Worm (Caenorhabditis elegans) whole organism, L3 larva: ENCODE data around the gene C54E10.6.

Experiments
- ZK546.5 ChIP-seq: sonication (generic microtip); optimal IDR thresholded peaks from 2 replicates; lab custom pipeline; 2017; ENCODE audit warnings: missing biosample characterization, missing genetic modification characterization
- aly-2 ChIP-seq: fragments of 150-350 bp; optimal IDR thresholded peaks from 2 replicates; lab custom pipeline; 2014; ENCODE audit warnings: missing biosample characterization, missing genetic modification characterization
- ama-1 ChIP-seq: fragments of 150-350 bp; optimal IDR thresholded peaks from 2 replicates; lab custom pipeline; 2018
- daf-12 ChIP-seq: fragments of 150-350 bp; optimal IDR thresholded peaks from 2 replicates; lab custom pipeline; 2014; ENCODE audit warnings: missing biosample characterization, missing genetic modification reagents, missing genetic modification characterization
- egl-27 ChIP-seq: sonication (generic microtip); optimal IDR thresholded peaks from 4 replicates; lab custom pipeline; 2017; ENCODE audit warnings: missing biosample characterization, missing genetic modification reagents, missing genetic modification characterization
- egl-5 ChIP-seq: fragments of 150-350 bp; optimal IDR thresholded peaks from 2 replicates; lab custom pipeline; 2017; ENCODE audit warnings: missing biosample characterization, missing genetic modification reagents, missing genetic modification characterization, inconsistent platforms
- elt-2 ChIP-seq: sonication (generic microtip); optimal IDR thresholded peaks from 2 replicates; lab custom pipeline; 2016; ENCODE audit warnings: missing genetic modification reagents, mild to moderate bottlenecking, missing genetic modification characterization, missing compliant biosample characterization
- fkh-2 ChIP-seq: fragments of 150-350 bp; optimal IDR thresholded peaks from 2 replicates; lab custom pipeline; 2014; ENCODE audit warnings: missing biosample characterization, missing genetic modification reagents, missing genetic modification characterization
- hmg-11 ChIP-seq: sonication (generic microtip); optimal IDR thresholded peaks from 2 replicates; lab custom pipeline; 2016; ENCODE audit warnings: missing genetic modification characterization, missing compliant biosample characterization
- lin-15B ChIP-seq: fragments of 150-350 bp; optimal IDR thresholded peaks from 2 replicates; lab custom pipeline; 2014; ENCODE audit warnings: missing biosample characterization, missing genetic modification characterization
- lin-39 ChIP-seq: fragments of 150-350 bp; optimal IDR thresholded peaks from 2 replicates; lab custom pipeline; 2018; ENCODE audit warnings: missing biosample characterization, missing genetic modification reagents, missing genetic modification characterization
- lsy-12 ChIP-seq: sonication (generic microtip); optimal IDR thresholded peaks from 2 replicates; lab custom pipeline; 2016; ENCODE audit warnings: mild to moderate bottlenecking, missing genetic modification characterization, missing compliant biosample characterization
- mdl-1 ChIP-seq: fragments of 150-350 bp; optimal IDR thresholded peaks from 2 replicates; lab custom pipeline; 2014; ENCODE audit warnings: missing biosample characterization, missing genetic modification characterization
- mml-1 ChIP-seq: fragments of 150-350 bp; sonication (generic microtip); optimal IDR thresholded peaks from 3 replicates; lab custom pipeline; 2014; ENCODE audit warnings: missing biosample characterization, missing genetic modification characterization
- nhr-23 ChIP-seq: fragments of 150-350 bp; optimal IDR thresholded peaks from 2 replicates; lab custom pipeline; 2014; ENCODE audit warnings: missing biosample characterization, missing genetic modification reagents, missing genetic modification characterization
- nhr-237 ChIP-seq: fragments of 150-350 bp; optimal IDR thresholded peaks from 2 replicates; lab custom pipeline; 2014; ENCODE audit warnings: missing biosample characterization, missing genetic modification characterization
- nhr-25 ChIP-seq: sonication (generic microtip); optimal IDR thresholded peaks from 2 replicates; lab custom pipeline; 2017; ENCODE audit warnings: missing biosample characterization, missing genetic modification characterization
- nhr-76 ChIP-seq: fragments of 150-350 bp; sonication (generic microtip); optimal IDR thresholded peaks from 5 replicates; lab custom pipeline; 2014; ENCODE audit warnings: missing biosample characterization, missing genetic modification characterization
- nhr-77 ChIP-seq: fragments of 150-350 bp; optimal IDR thresholded peaks from 2 replicates; lab custom pipeline; 2014; ENCODE audit warnings: missing biosample characterization, missing genetic modification characterization
- pha-4 ChIP-seq: fragments of 150-350 bp; optimal IDR thresholded peaks from 2 replicates; lab custom pipeline; 2014; ENCODE audit warnings: missing biosample characterization, missing genetic modification reagents, missing genetic modification characterization
- pqm-1 ChIP-seq: fragments of 150-350 bp; optimal IDR thresholded peaks from 2 replicates; lab custom pipeline; 2017; ENCODE audit warnings: missing biosample characterization, missing genetic modification characterization, inconsistent platforms
- tbx-2 ChIP-seq: sonication (generic microtip); optimal IDR thresholded peaks from 2 replicates; lab custom pipeline; 2016; ENCODE audit warnings: mild to moderate bottlenecking, missing genetic modification characterization, missing compliant biosample characterization
- unc-39 ChIP-seq: sonication (generic microtip); optimal IDR thresholded peaks from 4 replicates; lab custom pipeline; 2017; ENCODE audit warnings: missing biosample characterization, missing genetic modification characterization
- unc-62 ChIP-seq: fragments of 150-350 bp; sonication (generic microtip); optimal IDR thresholded peaks from 4 replicates; lab custom pipeline; 2014; ENCODE audit warnings: missing biosample characterization, missing genetic modification reagents, missing genetic modification characterization
- zag-1 ChIP-seq: fragments of 150-350 bp; optimal IDR thresholded peaks from 2 replicates; lab custom pipeline; 2014; ENCODE audit warnings: missing biosample characterization, missing genetic modification characterization
- ztf-11 ChIP-seq: fragments of 150-350 bp; optimal IDR thresholded peaks from 2 replicates; lab custom pipeline; 2014; ENCODE audit warnings: missing biosample characterization, missing genetic modification characterization
- ztf-4 ChIP-seq: fragments of 150-350 bp; optimal IDR thresholded peaks from 2 replicates; lab custom pipeline; 2014; ENCODE audit warnings: missing biosample characterization, missing genetic modification characterization

The C54E10.6 gene

DNA sequence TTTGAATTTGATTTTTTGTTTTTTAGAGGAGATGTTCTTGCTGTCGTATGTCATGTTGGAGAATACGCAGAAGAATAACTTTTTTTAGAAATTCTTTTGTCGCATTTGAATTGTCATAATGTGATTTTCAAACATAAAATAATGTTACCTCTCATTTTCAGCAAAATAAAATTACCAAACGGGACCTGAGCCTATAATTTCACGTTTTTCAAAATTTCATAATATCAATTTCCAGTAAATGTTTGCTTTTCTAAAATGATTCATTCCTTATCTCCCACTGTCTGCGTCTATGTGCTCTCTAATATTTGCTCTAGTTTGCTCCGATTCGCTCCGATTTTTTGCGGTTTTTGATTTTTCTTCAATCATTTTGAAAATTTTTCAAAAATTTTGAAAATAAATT lies 17.9 kb downstream of the C54E10.6 start, which contains the start of gene nhr-231:
TSS of gene nhr-231 (plus strand) at position 301 of the 400 bp plus-strand sequence.
- TF ChIP-seq mml-1 (tag; lab: Kevin White, UChicago) (no peak), pha-4 (tag; lab: Kevin White, UChicago) (peak; percentile 29), lin-15B (tag; lab: Kevin White, UChicago) (no peak)

DNA sequence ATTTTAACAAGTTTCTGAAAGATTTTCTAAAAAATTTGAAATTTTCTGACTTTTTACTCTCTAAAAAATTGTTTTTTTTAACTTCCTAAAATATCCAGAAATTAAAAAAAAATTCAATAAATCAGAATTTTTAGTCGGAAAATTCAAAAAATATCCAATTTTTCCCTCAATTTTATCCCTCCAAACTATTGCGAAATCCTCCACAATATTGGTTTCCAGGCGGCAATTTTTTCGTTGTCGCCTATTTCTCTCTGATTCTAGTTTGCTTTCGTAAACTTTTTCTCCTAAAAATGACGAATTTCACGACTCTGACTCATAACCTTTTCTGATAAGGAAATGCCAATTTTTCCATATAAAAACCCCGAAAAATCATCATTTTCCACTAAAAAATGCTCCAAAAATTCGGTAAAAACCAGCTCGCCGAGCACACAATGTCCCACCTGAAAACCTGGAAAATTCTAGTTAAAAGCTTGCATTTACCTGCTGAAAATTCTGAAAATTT lies 21.1 kb downstream of the C54E10.6 start, which contains the start of gene Y17D7B.2:
TSS of gene Y17D7B.2 (plus strand) at position 323 of the 502 bp plus-strand sequence.
- TF ChIP-seq elt-2 (tag; lab: Kevin White, UChicago): peak; percentile 0
- no peak for TF ChIP-seq hmg-11 (tag; lab: Kevin White, UChicago)
- TF ChIP-seq daf-12 (tag; lab: Kevin White, UChicago): no peak
- no peak for TF ChIP-seq mml-1 (tag; lab: Kevin White, UChicago)
- no peak for TF ChIP-seq tbx-2
- TF ChIP-seq, all 47 proteins: peak for 1

DNA sequence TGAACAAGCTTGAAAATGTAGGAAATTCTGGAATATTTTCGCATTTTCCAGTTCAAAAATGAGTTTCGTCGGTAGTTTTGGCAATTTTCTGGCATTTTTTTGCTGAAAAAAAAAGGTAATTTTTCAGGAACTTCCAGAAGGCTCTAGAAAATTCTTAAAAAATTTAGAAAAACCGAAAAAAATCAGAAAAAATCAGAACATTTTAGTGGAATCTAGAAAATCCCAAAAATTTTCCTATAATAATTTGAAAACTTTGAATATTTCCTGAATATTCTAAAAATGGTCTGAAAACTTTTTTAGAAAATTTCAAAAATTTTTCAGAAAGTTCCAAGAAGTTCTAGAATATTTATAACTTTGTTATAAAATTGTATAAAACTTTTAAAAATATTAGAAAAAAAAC lies 21.8 kb downstream of the C54E10.6 start, which contains the start of gene Y17D7B.3:
TSS of gene Y17D7B.3 (minus strand) at position 101 of the 400 bp plus-strand sequence.
- TF ChIP-seq tbx-2 (no peak), aly-2 (tag; lab: Kevin White, UChicago) (no peak), zag-1 (tag; lab: Kevin White, UChicago) (no peak), elt-2 (tag; lab: Kevin White, UChicago) (no peak), unc-39 (tag; lab: Kevin White, UChicago) (no peak), daf-12 (tag; lab: Kevin White, UChicago) (no peak)

DNA sequence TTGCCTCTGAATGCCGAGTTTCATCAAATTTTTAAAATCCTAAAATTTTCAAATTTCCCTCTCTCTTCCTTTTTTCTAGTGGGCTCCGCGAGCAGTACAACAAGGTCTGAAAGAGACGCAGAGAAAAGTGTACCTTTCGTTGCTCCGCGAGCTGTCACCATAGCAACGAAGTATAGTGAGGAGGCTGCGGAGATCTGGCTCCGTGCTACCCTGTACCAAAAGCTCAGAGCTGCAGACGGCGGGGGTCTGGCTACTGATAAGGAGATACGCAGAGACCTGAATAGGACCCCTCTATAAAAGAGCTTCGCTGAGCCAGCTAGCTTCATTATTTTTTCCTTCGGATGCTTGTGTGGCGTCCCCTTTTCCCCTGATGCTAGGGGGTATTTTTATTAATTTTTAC lies 25.1 kb downstream of the C54E10.6 start, which contains the start of gene Y17D7B.10:
TSS of gene Y17D7B.10 (plus strand) at position 243 of the 400 bp plus-strand sequence.
- TF ChIP-seq mml-1 (tag; lab: Kevin White, UChicago): no peak
- TF ChIP-seq aly-2 (tag; lab: Kevin White, UChicago): no peak
- no peak for TF ChIP-seq mdl-1 (tag; lab: Kevin White, UChicago)
- TF ChIP-seq nhr-25 (tag; lab: Kevin White, UChicago): no peak
- no peak for TF ChIP-seq ztf-4 (tag; lab: Kevin White, UChicago)
- TF ChIP-seq ama-1 (lab: Kevin White, UChicago): no peak
- TF ChIP-seq lsy-12: no peak
- no peak for TF ChIP-seq ZK546.5
- no peak for TF ChIP-seq ztf-11 (tag; lab: Kevin White, UChicago)
- no peak for TF ChIP-seq hmg-11 (tag; lab: Kevin White, UChicago)
- TF ChIP-seq egl-27 (tag; lab: Kevin White, UChicago): no peak
- TF ChIP-seq nhr-23 (tag; lab: Kevin White, UChicago): no peak
- TF ChIP-seq egl-5 (tag; lab: Kevin White, UChicago): no peak
- TF ChIP-seq, all 47 proteins: peak for 0

DNA sequence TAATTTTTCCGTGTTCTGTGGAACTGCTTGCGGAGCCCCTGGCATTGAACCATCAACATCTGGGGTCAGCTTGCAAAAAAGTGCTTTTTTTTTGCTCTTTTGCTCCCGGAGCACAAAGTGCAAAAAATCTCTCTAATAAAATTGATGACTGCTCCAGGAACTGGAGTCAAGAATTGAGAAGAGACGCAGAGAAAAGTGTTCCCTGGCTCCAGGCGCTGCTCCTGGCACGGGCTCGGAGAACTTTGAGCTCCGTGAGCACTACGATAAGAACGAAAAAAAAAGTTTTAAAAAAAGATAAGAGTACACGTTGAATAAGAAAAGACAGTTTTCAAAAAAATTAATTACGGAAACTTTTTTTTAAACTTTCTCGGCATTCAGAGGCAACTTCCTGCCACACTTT lies 25.8 kb downstream of the C54E10.6 start:
- TF ChIP-seq elt-2 (tag; lab: Kevin White, UChicago): peak; percentile 82
- TF ChIP-seq nhr-77 (tag; lab: Kevin White, UChicago): no peak
- peak; percentile 32 for TF ChIP-seq pqm-1 (tag; lab: Kevin White, UChicago)
- TF ChIP-seq unc-62: no peak
- TF ChIP-seq ztf-11 (tag; lab: Kevin White, UChicago): no peak
- peak; percentile 26 for TF ChIP-seq lin-39 (tag; lab: Kevin White, UChicago)
- peak; percentile 18 for TF ChIP-seq pha-4 (tag; lab: Kevin White, UChicago)
- TF ChIP-seq, all 47 proteins: peak for 4

DNA sequence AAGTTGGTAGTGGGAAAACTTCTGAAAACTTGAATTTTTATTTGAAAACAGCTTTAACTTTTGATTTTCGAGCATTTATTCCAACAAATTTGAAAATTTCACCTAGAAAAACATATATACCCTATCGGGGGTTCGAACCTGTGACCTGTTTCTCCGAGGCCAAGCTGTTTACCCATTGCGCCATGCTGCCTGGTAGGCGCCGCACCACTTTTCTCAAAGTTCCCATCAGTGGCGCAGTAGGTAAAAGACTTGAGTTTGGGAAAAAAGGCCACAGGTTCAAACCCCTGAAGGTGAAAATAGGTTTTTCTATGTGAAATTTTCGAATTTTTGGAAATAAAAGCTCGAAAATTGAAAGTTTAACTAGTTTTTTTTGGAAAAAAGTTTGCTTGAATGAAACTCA lies 27.9 kb downstream of the C54E10.6 start:
- TF ChIP-seq nhr-76 (tag; lab: Kevin White, UChicago): no peak
- no peak for TF ChIP-seq nhr-77 (tag; lab: Kevin White, UChicago)
- TF ChIP-seq daf-12 (tag; lab: Kevin White, UChicago): no peak
- TF ChIP-seq elt-2 (tag; lab: Kevin White, UChicago): no peak
- TF ChIP-seq nhr-237 (tag; lab: Kevin White, UChicago): no peak
- TF ChIP-seq lsy-12: no peak

DNA sequence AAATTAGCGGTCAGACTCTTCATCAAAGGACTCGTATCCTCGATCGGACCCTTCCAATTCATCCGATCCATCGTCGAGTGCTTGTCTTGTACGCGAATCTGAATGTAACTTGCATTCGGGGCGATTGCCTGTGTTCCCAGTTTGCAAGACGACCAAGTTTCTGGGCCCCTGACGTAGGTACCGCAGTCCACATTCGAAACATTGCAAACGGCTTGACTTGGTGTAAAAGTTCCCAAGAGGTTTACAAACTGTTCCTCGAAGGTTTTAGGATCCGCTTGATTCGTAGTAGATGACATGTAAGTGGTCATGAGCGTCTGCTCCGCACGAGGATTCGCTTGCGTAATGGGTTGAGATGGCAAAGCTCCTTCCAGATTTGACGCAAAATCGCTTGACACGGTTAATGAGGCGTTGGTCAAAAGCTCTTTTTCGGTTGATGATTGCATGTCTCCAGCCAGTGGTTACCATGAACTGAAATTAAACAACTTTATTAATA lies 32.2 kb downstream of the C54E10.6 start, which contains the start of gene Y17D7B.4:
TSS of gene Y17D7B.4 (minus strand) at position 443 of the 493 bp plus-strand sequence.
- TF ChIP-seq pqm-1 (tag; lab: Kevin White, UChicago) (peak; percentile 18), fkh-2 (tag; lab: Kevin White, UChicago) (no peak)
